Fruit fly (Drosophila melanogaster) whole organism, embryonic: ENCODE data around the gene SPH93.

Experiments used
- CG10267 ChIP-seq: fragments of 200-800 bp; sonication (Bioruptor generic); optimal IDR thresholded peaks from 2 replicates; lab custom pipeline; 2018; ENCODE audit warnings: missing biosample characterization, mild to moderate bottlenecking, missing genetic modification characterization, moderate library complexity
- CG10543 ChIP-seq: fragments of 200-800 bp; sonication (Bioruptor generic); optimal IDR thresholded peaks from 3 replicates; lab custom pipeline; 2017; ENCODE audit warnings: missing biosample characterization, mild to moderate bottlenecking, missing genetic modification characterization, moderate library complexity
- CG10654 ChIP-seq: fragments of 200-800 bp; sonication (Bioruptor generic); optimal IDR thresholded peaks from 2 replicates; lab custom pipeline; 2016; ENCODE audit warnings: missing biosample characterization, missing genetic modification characterization
- CG12071 ChIP-seq: fragments of 200-800 bp; sonication (Bioruptor generic); optimal IDR thresholded peaks from 3 replicates; lab custom pipeline; 2018; ENCODE audit warnings: missing biosample characterization, mild to moderate bottlenecking, missing genetic modification characterization
- CG12744 ChIP-seq: fragments of 200-800 bp; sonication (Bioruptor generic); optimal IDR thresholded peaks from 2 replicates; lab custom pipeline; 2016; ENCODE audit warnings: missing biosample characterization, missing genetic modification characterization
- CG13296 ChIP-seq: fragments of 200-800 bp; sonication (Bioruptor generic); optimal IDR thresholded peaks from 3 replicates; lab custom pipeline; 2018; ENCODE audit warnings: missing biosample characterization, mild to moderate bottlenecking, missing genetic modification characterization
- CG13894 ChIP-seq: fragments of 200-800 bp; sonication (Bioruptor generic); optimal IDR thresholded peaks from 3 replicates; lab custom pipeline; 2018; ENCODE audit warnings: missing biosample characterization, mild to moderate bottlenecking, missing genetic modification characterization, moderate library complexity
- CG14050 ChIP-seq: fragments of 200-800 bp; sonication (Bioruptor generic); IDR thresholded peaks from 3 replicates; pipeline ENCODE4 v1.3.6; 2022; ENCODE audit warnings: missing biosample characterization, missing genetic modification characterization
- CG1529 ChIP-seq: fragments of 200-800 bp; sonication (Bioruptor generic); optimal IDR thresholded peaks from 3 replicates; lab custom pipeline; 2018; ENCODE audit warnings: missing biosample characterization, missing genetic modification characterization
- CG16779 ChIP-seq: fragments of 200-800 bp; sonication (Bioruptor generic); IDR thresholded peaks from 2 replicates; pipeline ENCODE4 v1.3.6; 2022; ENCODE audit warnings: missing biosample characterization, missing genetic modification characterization
- CG18764 ChIP-seq: fragments of 200-800 bp; sonication (Bioruptor generic); optimal IDR thresholded peaks from 3 replicates; lab custom pipeline; 2016; ENCODE audit warnings: missing biosample characterization, missing genetic modification characterization
- CG3281 ChIP-seq: fragments of 200-800 bp; sonication (Bioruptor generic); optimal IDR thresholded peaks from 3 replicates; lab custom pipeline; 2017; ENCODE audit warnings: missing biosample characterization, mild to moderate bottlenecking, missing genetic modification characterization
- CG4730 ChIP-seq: fragments of 200-800 bp; sonication (Bioruptor generic); IDR thresholded peaks from 2 replicates; pipeline ENCODE4 v1.3.6; 2022; ENCODE audit warnings: missing biosample characterization, missing genetic modification characterization
- CG7928 ChIP-seq: fragments of 200-800 bp; sonication (Bioruptor generic); optimal IDR thresholded peaks from 2 replicates; lab custom pipeline; 2017; ENCODE audit warnings: missing biosample characterization, mild to moderate bottlenecking, missing genetic modification characterization
- CG8359 ChIP-seq: fragments of 200-800 bp; sonication (Bioruptor generic); optimal IDR thresholded peaks from 2 replicates; lab custom pipeline; 2017; ENCODE audit warnings: missing biosample characterization, mild to moderate bottlenecking, missing genetic modification characterization, borderline replicate concordance
- CG8388 ChIP-seq: fragments of 200-800 bp; sonication (Bioruptor generic); optimal IDR thresholded peaks from 2 replicates; lab custom pipeline; 2019; ENCODE audit warnings: missing biosample characterization, mild to moderate bottlenecking, missing genetic modification characterization, moderate library complexity
- CG9215 ChIP-seq: fragments of 200-800 bp; sonication (Bioruptor generic); IDR thresholded peaks from 2 replicates; pipeline ENCODE4 v1.3.6; 2022; ENCODE audit warnings: missing biosample characterization, missing genetic modification characterization
- CG9817 ChIP-seq: fragments of 200-800 bp; sonication (Bioruptor generic); optimal IDR thresholded peaks from 2 replicates; lab custom pipeline; 2018; ENCODE audit warnings: missing biosample characterization, mild to moderate bottlenecking, missing genetic modification characterization, moderate library complexity
- CrebB ChIP-seq: fragments of 200-800 bp; sonication (Bioruptor generic); optimal IDR thresholded peaks from 3 replicates; lab custom pipeline; 2018; ENCODE audit warnings: missing biosample characterization, mild to moderate bottlenecking, missing genetic modification characterization
- Dip3 ChIP-seq: fragments of 200-800 bp; sonication (Bioruptor generic); optimal IDR thresholded peaks from 3 replicates; lab custom pipeline; 2016; ENCODE audit warnings: missing biosample characterization, missing genetic modification characterization
- Elba2 ChIP-seq: fragments of 200-800 bp; sonication (Bioruptor generic); optimal IDR thresholded peaks from 3 replicates; lab custom pipeline; 2016; ENCODE audit warnings: missing biosample characterization, missing genetic modification characterization
- Fer2 ChIP-seq: fragments of 200-800 bp; sonication (Bioruptor generic); optimal IDR thresholded peaks from 2 replicates; lab custom pipeline; 2018; ENCODE audit warnings: missing biosample characterization, mild to moderate bottlenecking, missing genetic modification characterization, moderate library complexity
- HmgD ChIP-seq: fragments of 200-800 bp; sonication (Bioruptor generic); optimal IDR thresholded peaks from 3 replicates; lab custom pipeline; 2016; ENCODE audit warnings: missing biosample characterization, missing genetic modification characterization
- Hr3 ChIP-seq: fragments of 200-800 bp; sonication (Bioruptor generic); optimal IDR thresholded peaks from 3 replicates; lab custom pipeline; 2016; ENCODE audit warnings: missing biosample characterization, missing genetic modification characterization
- Kr ChIP-seq: fragments of 200-800 bp; sonication (Bioruptor generic); optimal IDR thresholded peaks from 2 replicates; lab custom pipeline; 2017; ENCODE audit warnings: missing biosample characterization, mild to moderate bottlenecking, missing genetic modification characterization
- MTF-1 ChIP-seq: fragments of 200-800 bp; sonication (Bioruptor generic); optimal IDR thresholded peaks from 2 replicates; lab custom pipeline; 2018; ENCODE audit warnings: missing biosample characterization, mild to moderate bottlenecking, missing genetic modification characterization, borderline replicate concordance
- Meics ChIP-seq: fragments of 200-800 bp; sonication (Bioruptor generic); optimal IDR thresholded peaks from 2 replicates; lab custom pipeline; 2017; ENCODE audit warnings: missing biosample characterization, mild to moderate bottlenecking, missing genetic modification characterization
- Oli ChIP-seq: fragments of 200-800 bp; sonication (Bioruptor generic); optimal IDR thresholded peaks from 2 replicates; lab custom pipeline; 2018; ENCODE audit warnings: missing biosample characterization, mild to moderate bottlenecking, missing genetic modification characterization, moderate library complexity
- Sin3A ChIP-seq: fragments of >200 bp; optimal IDR thresholded peaks from 2 replicates; lab custom pipeline; 2018
- Tbp ChIP-seq: fragments of >200 bp; optimal IDR thresholded peaks from 2 replicates; lab custom pipeline; 2018; ENCODE audit warnings: missing biosample characterization, missing genetic modification characterization
- Xrp1 ChIP-seq: fragments of 200-800 bp; sonication (Bioruptor generic); IDR thresholded peaks from 2 replicates; pipeline ENCODE4 v1.3.6; 2022; ENCODE audit warnings: missing biosample characterization, missing genetic modification characterization
- YL-1 ChIP-seq: fragments of 200-800 bp; sonication (Bioruptor generic); optimal IDR thresholded peaks from 3 replicates; lab custom pipeline; 2017; ENCODE audit warnings: missing biosample characterization, mild to moderate bottlenecking, missing genetic modification characterization
- cad ChIP-seq: fragments of >200 bp; optimal IDR thresholded peaks from 2 replicates; lab custom pipeline; 2017; ENCODE audit warnings: missing biosample characterization, missing genetic modification characterization
- crc ChIP-seq: fragments of 200-800 bp; sonication (Bioruptor generic); optimal IDR thresholded peaks from 2 replicates; lab custom pipeline; 2016; ENCODE audit warnings: missing biosample characterization, missing genetic modification characterization
- dimm ChIP-seq: fragments of 200-800 bp; sonication (Bioruptor generic); IDR thresholded peaks from 2 replicates; pipeline ENCODE4 v1.3.6; 2022; ENCODE audit warnings: missing biosample characterization, missing genetic modification characterization
- ems ChIP-seq: fragments of 200-800 bp; sonication (Bioruptor generic); optimal IDR thresholded peaks from 3 replicates; lab custom pipeline; 2016; ENCODE audit warnings: missing biosample characterization, missing genetic modification characterization
- fd3F ChIP-seq: fragments of 200-800 bp; sonication (Bioruptor generic); optimal IDR thresholded peaks from 2 replicates; lab custom pipeline; 2018; ENCODE audit warnings: missing biosample characterization, mild to moderate bottlenecking, missing genetic modification characterization, moderate library complexity
- hb ChIP-seq: fragments of 200-800 bp; sonication (Bioruptor generic); IDR thresholded peaks from 3 replicates; pipeline ENCODE4 v1.3.6; 2022; ENCODE audit warnings: missing biosample characterization, missing genetic modification characterization; ENCODE audit not compliant: partially characterized antibody
- insv ChIP-seq, 2 experiments: fragments of 200-800 bp; sonication (Bioruptor generic); optimal IDR thresholded peaks; 3 replicates each; lab custom pipeline; 2016 to 2018; ENCODE audit warnings: missing biosample characterization in 2 of 2, missing genetic modification characterization in 2 of 2
- inv ChIP-seq: fragments of 200-800 bp; sonication (Bioruptor generic); IDR thresholded peaks from 2 replicates; pipeline ENCODE4 v1.3.6; 2022; ENCODE audit warnings: missing biosample characterization, missing genetic modification characterization; ENCODE audit not compliant: partially characterized antibody
- kni ChIP-seq: fragments of 200-800 bp; sonication (Bioruptor generic); optimal IDR thresholded peaks from 3 replicates; lab custom pipeline; 2017; ENCODE audit warnings: mild to moderate bottlenecking, missing biosample characterization, missing genetic modification reagents, missing genetic modification characterization
- pfk ChIP-seq: fragments of 200-800 bp; sonication (Bioruptor generic); optimal IDR thresholded peaks from 2 replicates; lab custom pipeline; 2018; ENCODE audit warnings: missing biosample characterization, mild to moderate bottlenecking, missing genetic modification characterization, moderate library complexity
- pho ChIP-seq: fragments of 200-800 bp; sonication (Bioruptor generic); optimal IDR thresholded peaks from 2 replicates; lab custom pipeline; 2016; ENCODE audit warnings: missing biosample characterization, missing genetic modification characterization
- ro ChIP-seq: fragments of 200-800 bp; sonication (Bioruptor generic); IDR thresholded peaks from 2 replicates; pipeline ENCODE4 v1.3.6; 2022; ENCODE audit warnings: missing biosample characterization, missing genetic modification characterization
- sim ChIP-seq: fragments of 200-800 bp; sonication (Bioruptor generic); IDR thresholded peaks from 2 replicates; pipeline ENCODE4 v1.3.6; 2022; ENCODE audit warnings: missing biosample characterization, missing genetic modification characterization
- slbo ChIP-seq: fragments of 200-800 bp; sonication (Bioruptor generic); IDR thresholded peaks from 2 replicates; pipeline ENCODE4 v1.3.6; 2022; ENCODE audit warnings: missing biosample characterization, missing genetic modification characterization
- tll ChIP-seq, 2 experiments: fragments of 200-800 bp in 1 of 2; fragments of >200 bp in 1 of 2; sonication (Bioruptor generic) in 1 of 2; optimal IDR thresholded peaks; 2 replicates each; lab custom pipeline; 2017 to 2019; ENCODE audit warnings: missing biosample characterization in 2 of 2, missing genetic modification characterization in 2 of 2, mild to moderate bottlenecking in 1 of 2, moderate library complexity in 1 of 2
- usp ChIP-seq: fragments of >200 bp; optimal IDR thresholded peaks from 2 replicates; lab custom pipeline; 2017; ENCODE audit warnings: missing biosample characterization, missing genetic modification characterization
- zen ChIP-seq: fragments of 200-800 bp; sonication (Bioruptor generic); optimal IDR thresholded peaks from 3 replicates; lab custom pipeline; 2018; ENCODE audit warnings: missing biosample characterization, mild to moderate bottlenecking, missing genetic modification characterization, moderate library complexity

The SPH93 gene

DNA sequence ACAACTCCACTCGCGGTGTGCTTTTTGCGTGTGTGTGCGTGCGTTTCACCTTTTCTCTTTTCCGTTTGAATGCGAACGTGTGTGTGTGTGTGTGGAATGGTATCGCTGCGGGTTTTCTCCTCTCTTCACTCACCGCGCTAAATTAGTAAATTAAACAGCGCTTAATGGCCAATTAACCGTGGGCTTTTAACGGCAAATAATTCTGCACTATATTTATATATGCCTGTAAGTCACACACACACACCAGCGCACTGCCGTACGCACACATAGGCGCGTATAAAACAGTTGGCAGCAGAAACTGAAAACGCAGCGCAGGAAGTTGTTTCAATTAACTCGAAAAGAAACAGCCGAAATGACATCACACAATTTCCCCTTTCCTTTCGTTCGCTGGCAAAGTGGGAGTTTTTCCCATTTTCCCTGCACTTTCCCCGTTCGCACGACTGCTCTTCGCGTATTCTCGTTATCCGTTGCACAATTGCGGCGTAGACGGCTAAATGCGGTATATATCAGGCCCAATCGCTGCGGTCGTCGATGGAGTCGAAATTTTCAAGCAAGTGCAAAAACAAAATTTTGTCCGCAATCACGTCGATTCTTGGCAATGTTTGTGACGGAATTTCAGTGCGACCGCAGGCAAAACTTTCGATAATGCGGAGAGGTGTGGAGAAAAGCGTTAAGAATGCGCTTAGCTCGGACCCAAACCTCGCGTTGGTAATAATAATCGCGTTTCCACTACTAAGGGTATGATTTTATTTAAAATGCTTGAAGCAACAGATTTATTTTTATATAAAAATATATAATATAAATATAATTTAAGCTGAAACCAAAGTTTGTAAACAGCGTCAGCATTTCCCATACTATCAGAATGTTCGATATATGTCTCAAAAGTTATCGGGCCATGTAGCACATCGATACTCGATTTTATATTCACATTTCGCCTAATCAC is 17.1 kb upstream of the SPH93 start, which contains the start of gene BicD (continued):
- TF ChIP-seq CG10543 (GFP tag; lab: Kevin White, UChicago) (peak; percentile 12), CG8359 (no peak), Dip3 (GFP tag; lab: Kevin White, UChicago) (no peak), CG9215 (GFP tag; lab: Robert Waterston, UW) (no peak), CG12744 (GFP tag; lab: Kevin White, UChicago) (no peak), fd3F (GFP tag; lab: Kevin White, UChicago) (no peak), Xrp1 (GFP tag; lab: Robert Waterston, UW) (no peak), usp (no peak), CG18764 (GFP tag; lab: Kevin White, UChicago) (no peak), YL-1 (GFP tag; lab: Kevin White, UChicago) (peak; percentile 76), slbo (GFP tag; lab: Robert Waterston, UW) (no peak), Meics (no peak), CG13894 (tag; lab: Kevin White, UChicago) (peak; percentile 51), CG7928 (GFP tag; lab: Kevin White, UChicago) (peak; percentile 11), insv (GFP tag; optimal IDR thresholded peaks at IDR 0.05; lab: Kevin White, UChicago) (no peak), CG16779 (GFP tag; lab: Robert Waterston, UW) (no peak), tll (GFP tag; optimal IDR thresholded peaks at IDR 0.05; lab: Kevin White, UChicago) (no peak), CG10654 (no peak), CG3281 (no peak), ems (no peak), cad (GFP tag; lab: Kevin White, UChicago) (no peak), sim (GFP tag; lab: Robert Waterston, UW) (no peak), Hr3 (GFP tag; lab: Kevin White, UChicago) (peak; percentile 2), CG9817 (tag; lab: Kevin White, UChicago) (no peak), Oli (no peak), Fer2 (no peak), Sin3A (lab: Kevin White, UChicago) (peak; percentile 9), MTF-1 (GFP tag; lab: Kevin White, UChicago) (no peak), pfk (GFP tag; lab: Kevin White, UChicago) (no peak), HmgD (no peak), CG8388 (GFP tag; lab: Kevin White, UChicago) (no peak), CG12071 (GFP tag; lab: Kevin White, UChicago) (no peak), CG10267 (tag; lab: Kevin White, UChicago) (peak; percentile 69), CG1529 (GFP tag; lab: Kevin White, UChicago) (no peak), inv (GFP tag; lab: Robert Waterston, UW) (peak; percentile 54), hb (no peak; the same call in 2 of the 3 replicates), CG13296 (peak; percentile 24), ro (GFP tag; lab: Robert Waterston, UW) (no peak), crc (GFP tag; lab: Kevin White, UChicago) (no peak), CG14050 (GFP tag; lab: Robert Waterston, UW) (no peak), CrebB (tag; lab: Kevin White, UChicago) (peak; percentile 32), Tbp (GFP tag; lab: Kevin White, UChicago) (no peak), CG4730 (GFP tag; lab: Robert Waterston, UW) (no peak), pho (no peak), Kr (GFP tag; lab: Kevin White, UChicago) (no peak), zen (tag; lab: Kevin White, UChicago) (peak; percentile 42), Elba2 (no peak), kni (GFP tag; lab: Kevin White, UChicago) (peak; percentile 3), dimm (GFP tag; lab: Robert Waterston, UW) (no peak)
